Fruit fly (Drosophila melanogaster) whole organism: ENCODE results near the gene ATPsynGL.
"Not testable (repeated sequence)": the region's sequence is repeated elsewhere in the genome, so short reads cannot be mapped to it uniquely, and the experiment has no call there.

Experiments used
- CG8478 ChIP-seq: fragments of >200 bp; optimal IDR thresholded peaks from 2 replicates; lab custom pipeline; 2018; ENCODE audit warnings: inconsistent platforms
- Dll ChIP-seq: fragments of >200 bp; optimal IDR thresholded peaks from 2 replicates; lab custom pipeline; 2017
- EcR ChIP-seq, 2 experiments: fragments of >200 bp; optimal IDR thresholded peaks; 2 replicates each; lab custom pipeline; 2017; ENCODE audit warnings: missing biosample characterization in 2 of 2, missing genetic modification characterization in 2 of 2, missing genetic modification reagents in 2 of 2
- pan ChIP-seq: fragments of >200 bp; optimal IDR thresholded peaks from 2 replicates; lab custom pipeline; 2017
- psq ChIP-seq: fragments of >200 bp; optimal IDR thresholded peaks from 2 replicates; lab custom pipeline; 2017
- usp ChIP-seq: fragments of >200 bp; optimal IDR thresholded peaks from 2 replicates; lab custom pipeline; 2017; ENCODE audit warnings: missing biosample characterization, missing genetic modification characterization, mixed read lengths

The ATPsynGL gene

DNA sequence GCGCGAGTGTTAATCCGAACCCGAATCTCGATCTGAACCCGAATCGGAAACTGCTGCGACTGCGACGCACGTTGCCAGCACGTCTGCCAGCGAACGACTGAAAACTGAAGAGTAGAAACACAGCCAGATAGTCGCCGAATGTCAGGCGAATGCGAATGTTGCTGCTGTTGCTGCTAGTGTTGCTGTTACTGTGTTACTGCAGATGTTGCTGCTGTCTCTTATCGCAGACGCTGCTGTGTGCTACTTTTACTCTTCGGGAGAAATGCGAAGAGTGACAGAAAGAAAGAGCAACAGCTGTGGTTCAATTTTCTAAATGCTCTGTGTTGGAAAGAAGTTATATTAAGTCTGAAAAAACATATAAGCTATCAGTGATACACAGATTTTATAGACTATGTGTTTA is 14.5 kb upstream of the ATPsynGL start, which contains the start of gene CG13796:
Gene CG13796 (minus strand): TSS at position 101 of the 400 bp plus-strand sequence.
- not testable (repeated sequence) for TF ChIP-seq EcR (GFP tag; optimal IDR thresholded peaks at IDR 0.05; lab: Kevin White, UChicago); pan (lab: Kevin White, UChicago); usp (GFP tag; lab: Kevin White, UChicago)

DNA sequence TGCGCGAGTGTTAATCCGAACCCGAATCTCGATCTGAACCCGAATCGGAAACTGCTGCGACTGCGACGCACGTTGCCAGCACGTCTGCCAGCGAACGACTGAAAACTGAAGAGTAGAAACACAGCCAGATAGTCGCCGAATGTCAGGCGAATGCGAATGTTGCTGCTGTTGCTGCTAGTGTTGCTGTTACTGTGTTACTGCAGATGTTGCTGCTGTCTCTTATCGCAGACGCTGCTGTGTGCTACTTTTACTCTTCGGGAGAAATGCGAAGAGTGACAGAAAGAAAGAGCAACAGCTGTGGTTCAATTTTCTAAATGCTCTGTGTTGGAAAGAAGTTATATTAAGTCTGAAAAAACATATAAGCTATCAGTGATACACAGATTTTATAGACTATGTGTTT is 8.4 kb upstream of the ATPsynGL start, which contains the start of gene CG31904:
Gene CG31904 (minus strand): TSS at position 101 of the 400 bp plus-strand sequence.
- not testable (repeated sequence) for TF ChIP-seq usp (GFP tag; lab: Kevin White, UChicago); EcR (GFP tag; optimal IDR thresholded peaks at IDR 0.05; lab: Kevin White, UChicago); CG8478

DNA sequence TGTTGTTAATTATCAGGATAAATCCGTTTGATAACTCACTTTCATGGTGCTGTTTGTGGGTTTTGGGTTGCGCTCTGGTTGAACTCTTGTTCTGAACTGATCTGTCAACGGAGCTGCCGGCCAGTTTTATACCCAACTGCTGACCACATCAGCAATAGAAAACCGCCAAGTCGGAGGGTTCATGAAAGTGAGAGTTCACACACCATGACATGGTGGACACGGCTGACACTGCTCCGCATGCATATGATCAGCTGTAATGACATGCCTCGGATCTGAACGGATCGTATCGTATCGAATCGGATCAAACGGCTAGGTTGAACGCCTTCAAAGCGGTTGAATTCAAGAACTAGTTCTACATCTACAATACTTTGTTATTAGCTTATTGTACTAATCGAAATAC is 5.6 kb upstream of the ATPsynGL start, which contains the start of gene Acp1:
Gene Acp1 (minus strand): TSS at position 101 of the 400 bp plus-strand sequence.
- TF ChIP-seq psq (lab: Kevin White, UChicago) (no peak), pan (lab: Kevin White, UChicago) (no peak), usp (GFP tag; lab: Kevin White, UChicago) (no peak), Dll (lab: Kevin White, UChicago) (no peak), CG8478 (no peak), EcR (GFP tag; optimal IDR thresholded peaks at IDR 0.05; lab: Kevin White, UChicago) (no peak)

DNA sequence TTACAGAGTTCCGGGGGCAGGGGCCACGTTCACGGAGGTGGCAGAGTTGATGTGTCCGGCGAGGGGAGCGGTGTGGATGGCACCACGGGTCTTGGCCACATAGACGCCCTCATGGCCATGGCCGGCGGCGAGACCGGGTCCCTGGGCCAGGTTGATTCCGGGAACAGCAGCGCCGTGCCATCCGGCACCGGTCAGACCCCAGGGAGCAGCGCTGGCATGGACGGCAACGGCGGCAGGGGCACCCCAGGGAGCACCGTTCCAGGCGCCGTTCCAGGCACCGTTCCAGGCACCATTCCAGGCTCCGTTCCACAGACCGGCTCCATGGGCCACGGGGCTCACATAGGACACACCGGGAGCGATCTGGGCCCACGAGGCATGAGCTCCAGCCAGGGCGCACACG is 2.9 kb upstream of the ATPsynGL start:
- no peak for TF ChIP-seq EcR (GFP tag; optimal IDR thresholded peaks at IDR 0.05; lab: Kevin White, UChicago)
- no peak for TF ChIP-seq CG8478
- no peak for TF ChIP-seq usp (GFP tag; lab: Kevin White, UChicago)
- no peak for TF ChIP-seq Dll (lab: Kevin White, UChicago)
- TF ChIP-seq psq (lab: Kevin White, UChicago): no peak
- no peak for TF ChIP-seq pan (lab: Kevin White, UChicago)

DNA sequence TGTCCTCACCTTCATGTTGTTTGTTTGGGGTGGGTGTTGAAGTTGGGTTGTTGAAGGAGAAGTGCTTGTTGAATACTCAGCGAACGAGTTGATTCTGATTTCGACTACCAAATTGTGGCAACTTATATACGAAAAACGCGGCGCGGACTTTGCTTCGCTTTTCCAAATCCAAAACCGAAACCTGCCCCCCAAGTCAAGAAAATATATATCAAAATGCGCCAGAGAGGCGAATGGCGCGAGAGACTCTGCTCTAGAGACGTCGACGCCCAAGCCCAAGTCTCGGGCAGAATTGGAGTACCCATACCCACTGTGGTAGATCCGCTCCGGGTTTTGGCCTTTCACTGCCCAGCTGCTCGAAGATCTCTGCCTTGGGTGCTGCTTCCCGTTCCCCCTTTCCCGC is 2.3 kb upstream of the ATPsynGL start, which contains the start of gene CG7214:
Gene CG7214 (minus strand): TSS at position 101 of the 400 bp plus-strand sequence.
- TF ChIP-seq pan (lab: Kevin White, UChicago): no peak
- no peak for TF ChIP-seq usp (GFP tag; lab: Kevin White, UChicago)
- no peak for TF ChIP-seq psq (lab: Kevin White, UChicago)
- TF ChIP-seq CG8478: no peak
- no peak for TF ChIP-seq EcR (GFP tag; optimal IDR thresholded peaks at IDR 0.05; lab: Kevin White, UChicago)
- no peak for TF ChIP-seq Dll (lab: Kevin White, UChicago)

DNA sequence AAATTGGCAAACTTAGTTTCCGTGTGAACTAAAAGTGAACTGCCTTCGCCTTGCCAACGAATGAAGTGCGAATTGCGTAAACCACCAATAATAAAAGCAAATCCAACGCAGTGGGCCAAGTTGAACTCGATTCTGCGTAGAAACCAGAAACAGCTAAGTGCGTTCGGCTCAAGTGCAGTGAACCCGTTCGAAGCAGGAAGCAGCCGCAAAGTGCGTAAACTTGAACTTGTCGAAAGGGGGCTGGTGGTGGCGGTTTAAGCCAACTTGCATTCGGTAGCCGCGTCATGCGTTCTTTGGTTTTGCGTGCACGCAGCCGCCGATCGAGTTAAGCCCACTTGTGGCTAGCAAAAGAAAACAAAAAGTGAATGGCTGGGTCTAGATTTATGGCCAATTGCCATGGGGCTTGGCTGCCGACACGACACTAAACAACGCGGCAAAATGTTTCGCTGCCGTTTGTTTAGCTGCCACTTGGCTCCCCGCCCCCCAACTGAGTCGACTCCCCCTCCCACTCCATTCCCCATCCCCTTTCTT is 3.6 kb downstream of the ATPsynGL start:
- TF ChIP-seq psq (lab: Kevin White, UChicago): no peak
- TF ChIP-seq EcR (GFP tag; optimal IDR thresholded peaks at IDR 0.05; lab: Kevin White, UChicago): peak in 1 of 2 experiments; percentile 72

DNA sequence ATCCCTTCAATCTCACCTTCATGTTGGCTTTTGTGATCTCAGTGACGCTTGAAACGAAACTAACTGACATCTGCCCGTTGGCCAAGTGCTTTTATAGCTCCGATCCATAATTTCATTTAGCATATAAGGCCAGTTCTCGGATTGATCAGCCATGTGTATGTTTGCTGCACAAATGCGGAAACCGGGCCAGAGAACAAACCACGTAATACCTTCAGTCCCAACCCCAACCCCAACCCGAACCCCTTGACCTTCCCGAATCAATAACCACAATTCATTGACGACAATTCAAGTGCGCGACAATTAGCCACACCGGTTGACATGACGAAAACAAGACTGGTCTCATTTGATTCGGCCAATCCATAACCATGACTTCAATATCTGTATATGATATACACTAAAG is 6.0 kb downstream of the ATPsynGL start, which contains the start of gene CG7203:
Gene CG7203 (minus strand): TSS at position 101 of the 400 bp plus-strand sequence.
- TF ChIP-seq Dll (lab: Kevin White, UChicago): no peak
- no peak for TF ChIP-seq usp (GFP tag; lab: Kevin White, UChicago)

DNA sequence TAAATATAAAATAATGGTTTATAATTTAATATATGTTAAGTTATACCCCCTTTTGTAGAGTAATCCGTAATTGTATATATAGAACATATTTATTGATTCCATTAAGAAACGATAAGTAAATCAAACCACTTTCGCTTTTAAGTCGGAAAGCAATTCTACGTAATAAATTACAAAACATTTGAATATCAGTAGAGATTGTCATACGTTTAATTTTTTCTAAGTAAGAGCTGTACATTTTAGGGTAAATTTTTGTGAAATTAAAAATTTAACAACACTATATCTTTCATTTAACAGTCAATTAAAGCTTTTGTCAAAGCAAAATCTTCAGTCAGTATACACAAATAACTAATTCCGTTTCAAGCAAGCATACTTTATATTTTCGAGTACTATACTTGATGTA is 6.8 kb downstream of the ATPsynGL start, which contains the start of gene CG46025:
Gene CG46025 (plus strand): TSS at position 301 of the 400 bp plus-strand sequence.
- TF ChIP-seq psq (lab: Kevin White, UChicago) (no peak), CG8478 (no peak), pan (lab: Kevin White, UChicago) (no peak), Dll (lab: Kevin White, UChicago) (no peak), EcR (GFP tag; optimal IDR thresholded peaks at IDR 0.05; lab: Kevin White, UChicago) (no peak), usp (GFP tag; lab: Kevin White, UChicago) (no peak)

DNA sequence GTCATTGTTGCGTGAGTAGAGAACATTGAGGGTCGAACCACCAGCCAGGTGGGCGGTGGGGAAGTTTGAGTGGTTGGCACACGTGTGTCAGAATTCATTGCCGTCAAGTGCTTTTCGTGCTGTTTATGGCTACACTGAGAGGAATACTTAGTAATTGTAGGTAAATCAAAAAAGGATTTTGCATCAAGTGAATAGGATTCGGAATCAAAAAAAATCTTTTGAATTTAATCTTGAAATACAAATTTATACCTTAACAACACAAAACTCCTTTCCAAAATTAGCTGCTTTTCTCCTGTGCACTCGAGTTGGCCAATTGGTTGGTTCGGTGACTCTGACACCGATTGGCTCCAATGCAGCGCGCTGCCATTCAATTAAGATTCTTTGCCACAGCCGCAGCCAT is 7.5 kb downstream of the ATPsynGL start:
- no peak for TF ChIP-seq psq (lab: Kevin White, UChicago)
- no peak for TF ChIP-seq usp (GFP tag; lab: Kevin White, UChicago)
- TF ChIP-seq pan (lab: Kevin White, UChicago): no peak
- no peak for TF ChIP-seq EcR (GFP tag; optimal IDR thresholded peaks at IDR 0.05; lab: Kevin White, UChicago)
- no peak for TF ChIP-seq Dll (lab: Kevin White, UChicago)
- no peak for TF ChIP-seq CG8478

DNA sequence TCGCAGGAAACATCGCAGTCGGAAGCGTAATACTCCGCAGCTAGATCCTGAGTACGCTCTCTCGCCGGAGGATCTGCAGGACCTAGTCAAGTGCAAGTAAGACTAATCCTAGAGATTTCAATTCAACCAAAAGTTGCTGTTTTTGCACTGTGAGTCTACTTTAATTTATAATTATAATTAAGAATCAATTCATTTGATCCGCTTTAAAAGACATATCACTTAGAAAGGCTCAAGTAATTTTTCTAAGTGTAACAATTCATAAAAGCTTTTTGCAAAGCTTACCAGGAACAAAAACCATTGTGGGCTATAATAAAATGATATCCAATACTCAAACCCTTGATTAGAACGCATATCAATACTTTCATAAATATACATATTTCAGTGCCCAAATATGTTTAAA is 9.8 kb downstream of the ATPsynGL start:
- TF ChIP-seq pan (lab: Kevin White, UChicago) (no peak), Dll (lab: Kevin White, UChicago) (no peak), psq (lab: Kevin White, UChicago) (no peak), EcR (GFP tag; optimal IDR thresholded peaks at IDR 0.05; lab: Kevin White, UChicago) (no peak), usp (GFP tag; lab: Kevin White, UChicago) (no peak), CG8478 (no peak)

DNA sequence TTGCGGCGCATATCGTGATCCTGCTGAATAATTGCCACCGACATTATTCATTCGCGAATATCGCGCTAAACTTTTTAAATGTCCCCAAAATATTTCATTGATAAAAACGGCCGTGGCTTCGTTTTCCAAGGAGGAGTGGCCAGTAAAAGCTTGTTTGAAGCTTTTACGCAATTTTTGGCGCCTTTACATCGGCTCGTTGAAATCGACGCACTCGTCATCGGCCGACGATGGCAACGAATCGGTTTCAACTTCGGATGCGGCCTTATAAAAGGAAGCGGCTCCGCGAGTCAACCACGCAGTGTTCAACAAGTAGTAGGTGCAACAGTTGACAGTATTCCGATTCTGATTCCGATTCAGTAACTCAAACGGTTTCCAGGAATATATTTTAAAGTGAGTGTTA is 20.3 kb downstream of the ATPsynGL start, which contains the start of gene CG7191:
Gene CG7191 (plus strand): TSS at position 301 of the 400 bp plus-strand sequence.
- no peak for TF ChIP-seq usp (GFP tag; lab: Kevin White, UChicago)
- TF ChIP-seq Dll (lab: Kevin White, UChicago): no peak
- no peak for TF ChIP-seq psq (lab: Kevin White, UChicago)
- TF ChIP-seq CG8478: no peak
- no peak for TF ChIP-seq pan (lab: Kevin White, UChicago)
- TF ChIP-seq EcR (GFP tag; optimal IDR thresholded peaks at IDR 0.05; lab: Kevin White, UChicago): no peak

DNA sequence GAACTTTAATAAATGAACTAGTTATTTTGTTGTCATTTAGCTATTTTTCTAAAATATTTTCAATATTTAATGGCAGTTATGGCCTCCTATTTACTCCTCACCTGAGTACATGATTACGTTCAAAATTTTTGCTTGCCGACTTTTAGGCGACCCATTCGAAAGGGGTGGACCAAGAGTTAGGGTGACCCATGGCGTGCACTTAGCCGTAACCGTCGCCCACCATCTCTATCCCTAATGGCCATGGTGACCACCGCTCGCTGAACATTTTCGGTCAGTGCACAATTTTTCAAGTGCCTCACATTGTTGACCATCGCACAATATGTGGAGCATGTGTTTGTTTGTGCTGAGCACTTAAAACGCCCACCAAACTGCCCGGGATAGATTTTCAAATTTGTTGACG is 24.8 kb downstream of the ATPsynGL start:
- TF ChIP-seq Dll (lab: Kevin White, UChicago) (no peak), psq (lab: Kevin White, UChicago) (no peak), pan (lab: Kevin White, UChicago) (no peak), EcR (GFP tag; optimal IDR thresholded peaks at IDR 0.05; lab: Kevin White, UChicago) (no peak), CG8478 (no peak), usp (GFP tag; lab: Kevin White, UChicago) (no peak)
